Worm (Caenorhabditis elegans): ENCODE results near the gene K02C4.2.

The K02C4.2 gene

ce11 chrII:8039416-8039815, 36.1 kb upstream of the K02C4.2 start, which contains the start of the genes ubh-4 and algn-6 (continued):
- TF ChIP-seq mxl-3 (GFP tag; optimal IDR thresholded peaks at IDR 0.05) (peak; percentile 38), nhr-25 (tag; optimal IDR thresholded peaks at IDR 0.05; ENCODE audit: borderline replicate concordance, insufficient read depth) (no peak), unc-39 (tag; optimal IDR thresholded peaks at IDR 0.05) (no peak), set-16 (GFP tag; IDR thresholded peaks at IDR 0.05) (no peak), ztf-11 (tag; optimal IDR thresholded peaks at IDR 0.05) (no peak), lin-38 (GFP tag; IDR thresholded peaks at IDR 0.05) (peak; percentile 95), jun-1 (tag; optimal IDR thresholded peaks at IDR 0.05) (no peak), pha-4 (GFP tag; IDR thresholded peaks at IDR 0.05) (no peak), pha-4 (tag; optimal IDR thresholded peaks at IDR 0.05) (peak; percentile 8), daf-19 (GFP tag; conservative IDR thresholded peaks at IDR 0.05) (no peak), fos-1 (tag; optimal IDR thresholded peaks at IDR 0.05) (no peak), ceh-20 (GFP tag; IDR thresholded peaks at IDR 0.05) (no peak), nhr-10 (tag; optimal IDR thresholded peaks at IDR 0.05) (no peak), nhr-237 (tag; optimal IDR thresholded peaks at IDR 0.05) (no peak), arid-1 (GFP tag; conservative IDR thresholded peaks at IDR 0.05) (no peak), F44E2.7 (GFP tag; IDR thresholded peaks at IDR 0.05) (no peak), lin-1 (GFP tag; IDR thresholded peaks at IDR 0.05) (no peak), hlh-30 (tag; optimal IDR thresholded peaks at IDR 0.05; ENCODE audit: insufficient read depth) (peak; percentile 12), mep-1 (tag; optimal IDR thresholded peaks at IDR 0.05) (peak; percentile 57), rbr-2 (tag; optimal IDR thresholded peaks at IDR 0.05) (peak; percentile 36)

- TF ChIP-seq nhr-48 (tag; optimal IDR thresholded peaks at IDR 0.05) (no peak), unc-130 (GFP tag; optimal IDR thresholded peaks at IDR 0.05) (no peak), ceh-20 (GFP tag; IDR thresholded peaks at IDR 0.05) (no peak), Y75B8A.6 (GFP tag; IDR thresholded peaks at IDR 0.05) (no peak), mes-2 (tag; optimal IDR thresholded peaks at IDR 0.05; ENCODE audit: poor library complexity, severe bottlenecking) (peak; percentile 39), tag-97 (GFP tag; IDR thresholded peaks at IDR 0.05) (no peak), ceh-44 (GFP tag; IDR thresholded peaks at IDR 0.05) (no peak), ztf-11 (tag; optimal IDR thresholded peaks at IDR 0.05) (no peak), dmd-8 (GFP tag; IDR thresholded peaks at IDR 0.05) (no peak), aha-1 (tag) (peak; percentile 50), lin-29 (GFP tag; IDR thresholded peaks at IDR 0.05) (no peak), F37D6.2 (tag; optimal IDR thresholded peaks at IDR 0.05) (no peak), lin-38 (GFP tag; IDR thresholded peaks at IDR 0.05) (peak; percentile 57), fos-1 (tag; optimal IDR thresholded peaks at IDR 0.05) (no peak), dpl-1 (GFP tag; optimal IDR thresholded peaks at IDR 0.05) (peak; percentile 26), nhr-111 (GFP tag; optimal IDR thresholded peaks at IDR 0.05) (no peak), nhr-11 (tag; optimal IDR thresholded peaks at IDR 0.05) (no peak), sdz-12 (GFP tag; optimal IDR thresholded peaks at IDR 0.05) (no peak), Y48G9A.11 (GFP tag; IDR thresholded peaks at IDR 0.05) (0 out of 2 replicates have a peak, but pooled peaks have one; percentile 37), lir-3 (tag; optimal IDR thresholded peaks at IDR 0.05) (no peak), lsy-2 (tag; optimal IDR thresholded peaks at IDR 0.05) (peak in 1 of 2 experiments; percentile 74), nhr-41 (GFP tag; IDR thresholded peaks at IDR 0.05) (no peak), nhr-10 (tag; optimal IDR thresholded peaks at IDR 0.05) (no peak), mxl-3 (GFP tag; optimal IDR thresholded peaks at IDR 0.05) (no peak), R02D3.7 (tag; optimal IDR thresholded peaks at IDR 0.05) (no peak), mep-1 (tag; optimal IDR thresholded peaks at IDR 0.05) (no peak), pqm-1 (tag; optimal IDR thresholded peaks at IDR 0.05) (no peak), nhr-6 (tag; optimal IDR thresholded peaks at IDR 0.05) (peak; percentile 9), nhr-77 (tag; optimal IDR thresholded peaks at IDR 0.05) (no peak), F10B5.3 (tag; optimal IDR thresholded peaks at IDR 0.05) (no peak), ceh-82 (tag; optimal IDR thresholded peaks at IDR 0.05) (no peak), zip-11 (GFP tag; IDR thresholded peaks at IDR 0.05) (no peak), arid-1 (GFP tag; conservative IDR thresholded peaks at IDR 0.05) (no peak), T20F7.1 (GFP tag; optimal IDR thresholded peaks at IDR 0.05) (peak; percentile 96), T26A8.4 (GFP tag; IDR thresholded peaks at IDR 0.05) (no peak), egl-27 (tag; optimal IDR thresholded peaks at IDR 0.05) (no peak), nhr-25 (tag; optimal IDR thresholded peaks at IDR 0.05; ENCODE audit: borderline replicate concordance, insufficient read depth) (no peak), zag-1 (tag; optimal IDR thresholded peaks at IDR 0.05) (no peak), lim-7 (GFP tag; IDR thresholded peaks at IDR 0.05) (no peak), hlh-30 (tag; optimal IDR thresholded peaks at IDR 0.05; ENCODE audit: insufficient read depth) (peak; percentile 70)
Observed at ce11 chrII:8041642-8042041, 33.9 kb upstream of the K02C4.2 start.
